Fruit fly (Drosophila melanogaster): ENCODE data around the gene CDase.

DNA sequence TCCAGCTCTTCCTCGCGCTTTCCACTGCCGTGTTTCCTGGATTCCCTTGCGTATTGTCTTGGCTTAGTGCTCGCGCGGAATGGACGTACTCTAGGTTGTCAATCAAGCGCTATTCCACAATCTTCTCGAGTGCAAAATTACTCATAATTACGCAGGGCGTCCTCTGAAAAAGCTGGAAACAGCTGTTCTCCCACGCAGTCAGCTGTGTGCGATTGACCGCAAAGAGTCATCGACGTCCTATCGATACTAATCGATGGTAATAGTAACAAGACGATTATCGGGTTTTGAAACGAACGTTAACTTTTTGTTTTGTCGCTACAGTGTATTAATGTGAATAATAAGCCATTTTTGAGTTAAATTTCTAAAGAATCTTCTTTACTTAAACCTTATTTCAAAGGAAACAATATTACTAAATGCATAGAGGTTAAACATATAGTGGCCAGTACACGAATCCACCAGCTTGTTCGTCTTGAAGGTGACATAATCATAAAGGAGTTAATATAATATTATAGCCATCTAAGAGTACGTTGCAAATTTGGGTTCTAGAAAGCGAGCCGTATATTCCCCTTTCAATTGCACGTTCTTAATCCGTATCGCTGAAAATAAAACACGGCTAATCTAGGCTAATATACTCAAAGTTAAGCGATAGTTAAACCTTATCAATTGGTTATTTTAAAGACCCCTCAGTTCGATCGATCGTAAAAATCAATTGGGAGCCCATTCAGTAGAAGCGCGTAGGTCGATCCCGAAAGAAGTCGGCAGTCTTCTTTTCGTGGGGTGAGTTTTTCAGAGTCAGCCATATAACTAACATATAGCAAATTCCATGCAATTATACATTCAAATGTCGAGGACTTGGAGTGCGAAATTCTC, at the start of gene CDase, which contains the start of gene CG2224:
- TF ChIP-seq Hr96 (GFP tag; optimal IDR thresholded peaks at IDR 0.05), result no peak
- no peak for TF ChIP-seq CG7101 (tag; optimal IDR thresholded peaks at IDR 0.05)
- TF ChIP-seq CG12768 (GFP tag; optimal IDR thresholded peaks at IDR 0.05), result no peak
- TF ChIP-seq toe (GFP tag; optimal IDR thresholded peaks at IDR 0.05), result no peak
- TF ChIP-seq CG14711 (tag; optimal IDR thresholded peaks at IDR 0.05), result no peak
- no peak for TF ChIP-seq tj (GFP tag; optimal IDR thresholded peaks at IDR 0.05)
- no peak for TF ChIP-seq Mnt (GFP tag; optimal IDR thresholded peaks at IDR 0.05)
- no peak for TF ChIP-seq ovo (GFP tag; optimal IDR thresholded peaks at IDR 0.05)
- no peak for TF ChIP-seq CG11617 (GFP tag; optimal IDR thresholded peaks at IDR 0.05)
- TF ChIP-seq CG1620 (GFP tag; optimal IDR thresholded peaks at IDR 0.05), result no peak
